Fruit fly (Drosophila melanogaster) S2 (cell line): ENCODE measurements around the gene Taf6.

Experiments used
- CG8478 ChIP-seq: fragments of >200 bp; optimal IDR thresholded peaks from 2 replicates; lab custom pipeline; 2018
- CTCF ChIP-seq, 2 experiments: fragments of >200 bp; optimal IDR thresholded peaks; 2 replicates each; lab custom pipeline; 2018

The Taf6 gene

DNA sequence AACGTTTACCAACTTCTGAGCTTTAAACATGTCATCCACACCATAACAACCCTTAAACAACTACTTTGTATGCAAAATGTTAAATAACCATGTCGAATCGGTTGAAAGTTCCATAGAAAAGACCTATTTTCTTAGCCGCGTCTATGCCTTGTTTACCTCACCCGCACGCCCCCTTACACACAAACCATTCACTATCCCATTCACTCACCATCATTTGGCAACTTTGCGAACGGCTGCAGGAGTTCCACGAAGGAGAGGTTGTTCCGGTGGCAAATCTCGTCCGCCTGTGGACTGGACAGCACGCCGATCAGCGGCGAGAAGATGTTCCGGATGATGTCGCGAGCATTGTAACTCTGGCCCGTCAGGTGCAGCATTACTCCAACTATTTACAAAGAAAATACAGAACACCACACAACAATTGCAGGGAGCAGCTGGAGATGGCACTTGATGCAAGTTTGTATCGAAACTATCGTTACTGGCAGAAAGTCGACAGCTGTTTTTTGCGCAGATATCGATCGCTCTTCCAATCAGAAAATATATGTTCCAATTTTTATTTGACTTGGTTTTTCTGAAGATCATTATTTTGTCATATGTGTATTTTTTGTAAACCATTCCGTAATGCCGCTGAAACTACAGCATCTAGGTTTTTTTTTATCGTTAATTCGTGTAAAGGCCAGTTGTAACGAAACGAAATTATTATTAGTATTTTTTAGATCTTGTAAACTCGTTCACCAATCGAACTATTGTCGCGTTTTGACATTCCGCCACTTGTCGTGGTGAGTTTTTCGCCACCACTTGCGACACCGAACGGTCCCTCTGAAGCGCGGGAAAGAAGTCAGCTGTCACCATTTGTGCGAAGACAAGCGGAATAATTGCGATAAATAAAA, 19.4 kb downstream of the Taf6 start, which contains the start of gene asf1:
asf1 (plus strand) TSS at position 823 of the 887 bp plus-strand sequence.
- TF ChIP-seq CG8478 (lab: Kevin White, UChicago): no peak
- peak in 1 of 2 experiments; percentile 28 for TF ChIP-seq CTCF (optimal IDR thresholded peaks at IDR 0.05; lab: Kevin White, UChicago)

DNA sequence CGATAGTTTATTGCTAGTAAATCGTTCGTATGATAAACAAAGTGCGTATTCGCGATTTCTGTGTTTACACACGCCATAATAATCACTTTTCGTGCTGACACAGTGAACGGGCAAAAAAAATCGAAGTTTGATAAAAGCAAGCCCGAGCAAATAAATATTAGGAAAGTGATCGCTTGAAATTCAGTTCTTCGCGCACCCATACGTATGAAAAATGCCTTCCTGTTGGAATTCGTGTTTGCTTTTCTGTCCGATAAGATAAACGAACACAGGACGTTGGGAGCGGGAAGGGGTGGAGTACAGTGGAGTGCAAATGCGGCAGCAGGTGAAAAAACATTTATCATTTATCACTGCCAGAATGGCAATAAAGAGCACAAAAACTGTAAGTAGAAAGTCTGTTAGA, 31.8 kb downstream of the Taf6 start:
- TF ChIP-seq CG8478 (lab: Kevin White, UChicago) (no peak), CTCF (optimal IDR thresholded peaks at IDR 0.05; lab: Kevin White, UChicago) (no peak)

DNA sequence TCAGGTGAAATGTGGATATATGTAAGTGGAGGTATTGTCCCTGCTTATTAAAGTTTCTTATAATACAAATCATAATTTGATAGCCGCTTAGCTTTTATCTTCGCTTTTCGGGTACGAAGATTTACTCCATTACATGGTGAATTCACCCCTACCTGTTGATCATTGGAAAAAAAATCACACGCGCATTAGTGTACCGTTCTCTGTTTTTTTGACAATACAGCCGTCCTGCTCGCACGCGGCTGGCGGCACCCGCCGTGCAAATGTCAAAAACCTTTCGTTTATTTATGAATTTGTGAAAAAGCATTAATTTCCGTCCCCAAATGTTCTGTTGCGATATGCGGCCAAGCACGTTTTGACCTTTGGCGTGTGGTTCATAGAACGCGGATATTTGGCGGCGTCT, 33.0 kb downstream of the Taf6 start:
- TF ChIP-seq CTCF (optimal IDR thresholded peaks at IDR 0.05; lab: Kevin White, UChicago) (no peak), CG8478 (lab: Kevin White, UChicago) (no peak)

DNA sequence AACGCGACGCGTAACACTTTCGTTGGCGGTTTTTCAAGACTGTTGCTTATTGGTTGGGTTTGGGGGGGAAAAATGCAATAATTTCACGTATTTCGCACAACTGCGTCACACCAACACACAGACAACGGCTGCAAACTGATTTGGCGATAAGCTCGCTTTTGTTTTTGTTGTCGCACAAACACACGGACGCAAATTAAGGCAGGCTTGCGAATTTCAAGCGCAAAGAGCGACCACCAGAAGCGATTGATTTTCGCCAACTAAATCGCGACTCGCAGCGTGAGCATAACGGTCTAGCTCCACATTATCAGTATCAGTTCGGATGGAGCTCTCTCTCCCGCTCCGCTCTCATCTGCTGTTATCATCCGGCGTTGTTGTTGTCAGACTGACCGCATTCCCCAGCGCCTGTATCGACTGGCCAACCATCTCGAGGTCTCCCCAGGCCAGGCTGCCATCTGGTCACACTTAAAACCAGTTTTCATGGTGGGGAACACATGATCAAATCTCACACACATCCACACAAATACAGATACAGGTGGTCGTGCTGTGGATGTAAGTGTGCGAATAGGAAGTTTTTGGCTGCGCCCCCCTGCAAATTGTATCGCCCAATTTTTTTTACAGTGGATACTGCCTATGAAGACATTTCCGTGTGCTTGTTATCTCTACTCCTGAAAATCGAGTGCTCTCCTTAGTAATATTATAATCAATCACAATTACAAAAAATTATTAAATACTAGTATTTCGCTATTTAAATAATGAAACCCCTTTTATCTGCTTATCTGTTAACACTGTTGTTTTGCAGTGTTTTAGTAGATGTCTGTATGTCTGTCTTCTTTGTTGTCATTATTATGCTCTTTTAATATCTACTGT, 34.1 kb downstream of the Taf6 start:
- TF ChIP-seq CG8478 (lab: Kevin White, UChicago): no peak
- TF ChIP-seq CTCF (optimal IDR thresholded peaks at IDR 0.05; lab: Kevin White, UChicago): no peak

DNA sequence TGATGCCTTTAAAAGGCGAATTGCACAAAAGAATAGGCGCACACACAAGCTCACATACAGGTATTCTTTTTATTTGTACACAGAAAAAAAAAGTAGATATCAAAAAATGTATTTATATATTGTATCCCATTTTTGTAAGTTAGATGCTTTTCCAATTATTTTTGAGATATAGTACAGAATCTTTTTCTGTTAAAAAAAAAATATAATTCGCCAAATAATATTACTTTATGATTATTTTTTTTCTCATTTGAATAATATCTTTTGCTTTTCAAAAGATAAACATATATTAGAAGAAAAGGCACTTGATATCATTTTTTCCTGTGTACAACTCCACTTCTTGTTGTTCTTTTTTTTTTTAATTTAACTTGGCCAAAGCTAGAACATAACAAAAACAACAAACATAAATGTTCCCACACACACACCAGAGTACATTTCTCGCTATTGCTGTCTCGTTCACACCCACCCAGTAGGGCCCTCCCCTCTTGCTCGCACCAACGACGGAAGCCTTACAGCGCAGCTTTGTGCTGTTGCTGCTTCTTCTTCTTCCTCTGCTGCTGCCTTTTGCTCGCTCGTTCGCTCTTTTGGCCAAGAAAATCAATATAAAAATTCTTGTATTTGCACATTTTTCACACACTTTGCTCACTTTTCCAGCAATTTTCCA, 36.0 kb downstream of the Taf6 start:
- TF ChIP-seq CTCF (optimal IDR thresholded peaks at IDR 0.05; lab: Kevin White, UChicago) (no peak), CG8478 (lab: Kevin White, UChicago) (no peak)

DNA sequence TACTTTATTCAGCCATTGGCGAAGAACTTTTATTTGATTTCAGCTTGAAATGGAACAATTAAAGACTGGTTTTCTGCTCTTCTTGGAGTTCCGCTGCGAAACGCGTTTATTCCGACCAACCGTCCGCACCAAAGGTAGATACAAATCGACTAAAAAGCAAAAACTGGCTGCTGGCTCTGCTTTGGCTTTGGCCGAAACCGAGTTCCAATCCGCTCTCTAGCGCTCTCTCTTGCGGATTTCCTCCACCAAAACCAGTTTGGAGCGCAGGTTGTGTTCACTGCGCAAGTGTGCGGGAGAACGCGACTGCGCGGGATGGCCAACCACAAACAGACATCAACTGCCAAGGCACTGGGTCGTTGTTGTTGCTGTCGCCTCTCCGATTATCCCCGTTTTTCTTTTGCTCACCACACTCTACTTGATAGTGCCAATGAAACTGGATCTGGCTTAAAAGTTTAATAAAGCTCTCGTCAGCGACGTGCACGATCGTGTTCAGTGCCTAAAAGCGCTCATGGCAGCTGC, 36.6 kb downstream of the Taf6 start, which contains the start of gene wnd:
wnd (minus strand) TSS at position 306 of the 519 bp plus-strand sequence.
- TF ChIP-seq CG8478 (lab: Kevin White, UChicago): no peak

DNA sequence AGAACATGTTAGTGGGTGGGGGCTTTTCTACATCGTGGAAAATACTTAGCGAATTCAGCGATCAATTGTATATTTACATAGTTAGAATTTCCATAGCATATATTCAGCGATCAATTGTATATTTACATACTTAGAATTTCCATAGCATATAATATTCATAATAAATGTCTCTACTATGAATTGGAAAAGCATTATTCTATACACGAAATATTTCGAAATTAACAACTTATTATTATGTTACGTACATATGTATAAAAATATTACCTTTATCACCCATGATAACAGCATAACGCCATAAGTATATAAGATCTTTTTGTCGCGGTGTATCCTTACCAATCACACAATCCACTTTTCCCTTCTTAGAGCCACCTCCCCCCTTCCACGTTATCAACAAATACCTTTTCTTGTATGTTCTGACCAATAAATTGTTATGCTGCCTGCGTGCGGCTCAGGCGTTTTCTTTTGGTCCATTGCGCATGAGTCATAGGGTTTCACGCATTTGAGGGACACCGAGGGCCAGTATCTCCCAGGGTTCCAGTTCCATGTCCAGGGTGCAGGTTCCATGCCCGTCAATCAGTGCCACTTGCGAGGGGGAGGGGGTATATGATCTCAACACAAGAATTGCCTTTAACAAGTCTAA, 38.1 kb downstream of the Taf6 start:
- no peak for TF ChIP-seq CTCF (optimal IDR thresholded peaks at IDR 0.05; lab: Kevin White, UChicago)
- no peak for TF ChIP-seq CG8478 (lab: Kevin White, UChicago)

DNA sequence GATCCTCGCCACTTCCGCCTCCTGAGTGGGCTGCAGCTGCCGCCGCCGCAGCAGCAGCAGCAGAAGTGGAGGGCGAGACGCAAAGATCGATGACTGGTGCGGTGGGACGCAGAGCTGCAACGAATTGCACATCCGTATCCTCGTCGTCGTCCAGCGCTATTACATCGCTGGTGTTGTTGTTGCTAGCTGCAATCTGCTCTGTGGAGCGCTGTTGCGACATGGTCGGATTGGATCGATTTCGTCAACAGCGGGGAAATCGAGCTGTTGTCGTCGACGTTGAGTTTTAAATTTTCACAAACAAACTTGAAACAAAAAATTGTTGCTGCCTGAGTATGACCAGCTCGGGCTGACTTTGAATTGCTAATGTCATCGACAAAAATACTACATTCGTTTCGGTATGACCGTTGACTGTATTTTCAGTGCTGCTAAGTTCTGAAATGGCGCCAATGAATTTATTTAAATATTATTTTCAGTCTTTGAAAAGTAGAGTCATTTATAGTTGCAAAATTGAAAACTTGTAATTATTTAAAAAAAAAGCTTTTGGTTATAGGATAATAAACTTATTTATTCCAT, 43.6 kb downstream of the Taf6 start, which contains the start of gene Rnf146:
Rnf146 (minus strand) TSS at position 369 of the 573 bp plus-strand sequence.
- no peak for TF ChIP-seq CG8478 (lab: Kevin White, UChicago)
- no peak for TF ChIP-seq CTCF (optimal IDR thresholded peaks at IDR 0.05; lab: Kevin White, UChicago)

DNA sequence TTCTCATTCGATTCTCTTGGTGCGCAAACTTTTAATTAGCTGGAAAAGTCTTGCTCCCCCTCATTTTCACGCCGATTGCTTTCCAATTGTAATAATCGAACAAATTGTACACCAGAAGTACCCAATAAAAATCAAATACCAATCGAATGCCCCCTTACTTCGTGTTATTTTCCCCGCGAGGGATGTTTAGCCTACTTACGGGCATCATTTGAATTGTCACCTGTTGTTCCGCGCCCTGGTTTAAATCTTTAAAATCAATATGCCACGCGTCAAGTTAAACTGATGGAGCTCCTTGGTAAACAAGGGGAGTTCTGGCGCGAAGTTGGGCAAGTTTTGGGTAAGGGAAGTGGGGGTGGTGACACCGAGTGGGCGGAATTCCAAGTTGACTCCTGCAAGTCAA, 47.4 kb downstream of the Taf6 start:
- no peak for TF ChIP-seq CTCF (optimal IDR thresholded peaks at IDR 0.05; lab: Kevin White, UChicago)
- TF ChIP-seq CG8478 (lab: Kevin White, UChicago): no peak

DNA sequence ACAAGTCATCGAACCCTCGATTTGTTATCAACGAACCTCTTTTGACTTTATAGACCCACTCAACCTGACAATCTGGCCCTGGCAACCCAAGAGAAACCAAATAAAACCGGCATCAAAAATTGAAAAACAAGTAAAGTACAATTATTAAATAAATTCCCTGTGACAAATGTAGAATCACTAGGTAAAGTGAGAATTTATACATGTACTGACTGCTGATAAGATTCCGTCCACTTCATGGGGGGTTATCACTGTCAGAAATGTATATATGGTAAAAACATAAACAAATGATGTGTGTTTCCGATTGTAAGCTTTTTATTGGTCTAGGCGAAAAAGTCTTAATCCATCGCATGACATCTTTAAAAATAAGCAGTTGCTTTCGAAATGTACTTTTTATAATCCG, 49.8 kb downstream of the Taf6 start:
- no peak for TF ChIP-seq CG8478 (lab: Kevin White, UChicago)
- no peak for TF ChIP-seq CTCF (optimal IDR thresholded peaks at IDR 0.05; lab: Kevin White, UChicago)

DNA sequence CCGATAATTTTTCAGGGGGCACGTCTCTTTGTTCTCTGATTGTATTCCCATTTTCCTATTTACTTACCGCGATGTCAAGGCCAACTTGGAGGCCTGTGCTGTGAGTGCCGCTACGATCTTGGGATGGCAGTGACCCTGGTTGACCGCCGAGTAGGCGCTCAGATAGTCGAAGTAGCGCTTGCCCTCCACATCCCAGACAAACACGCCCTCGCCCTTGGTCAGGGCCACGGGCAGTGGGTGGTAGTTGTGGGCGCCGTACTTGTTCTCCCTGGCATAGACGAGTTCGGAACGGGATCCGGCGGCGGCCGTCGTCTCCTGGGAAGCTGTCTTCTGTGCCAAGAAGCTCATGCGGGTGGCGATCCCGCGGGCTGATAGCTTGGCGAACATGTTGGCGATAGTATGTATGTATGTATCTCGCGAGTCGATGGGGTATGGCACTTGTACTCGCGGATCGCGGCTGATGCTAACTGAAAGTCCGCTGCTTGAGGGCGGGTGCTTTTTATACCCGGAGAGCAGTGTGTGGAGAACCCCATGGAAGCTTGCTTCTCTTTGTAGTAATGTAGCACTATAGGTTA, 50.6 kb downstream of the Taf6 start, which contains the start of gene Oat:
Oat (minus strand) TSS at position 478 of the 575 bp plus-strand sequence.
- no peak for TF ChIP-seq CG8478 (lab: Kevin White, UChicago)
- TF ChIP-seq CTCF (optimal IDR thresholded peaks at IDR 0.05; lab: Kevin White, UChicago): no peak

DNA sequence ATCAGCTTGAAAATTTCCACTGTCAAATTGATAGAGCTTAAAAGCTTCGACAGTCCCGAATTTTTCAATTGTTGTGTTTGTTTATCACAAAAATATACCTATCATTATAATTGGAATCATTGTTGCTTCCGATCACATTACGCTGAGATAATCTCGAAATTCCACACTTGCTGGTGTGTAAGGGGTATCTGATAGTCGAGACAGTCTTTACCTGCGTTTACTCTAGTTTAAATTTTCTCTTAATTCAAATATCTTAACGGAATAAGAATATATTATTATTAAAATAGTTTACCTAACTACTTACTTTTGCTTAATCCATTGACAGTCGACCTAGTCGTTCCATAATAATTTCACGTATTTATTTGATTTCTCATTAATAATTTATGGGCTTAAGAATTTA, 51.2 kb downstream of the Taf6 start:
- TF ChIP-seq CG8478 (lab: Kevin White, UChicago) (no peak), CTCF (optimal IDR thresholded peaks at IDR 0.05; lab: Kevin White, UChicago) (no peak)

DNA sequence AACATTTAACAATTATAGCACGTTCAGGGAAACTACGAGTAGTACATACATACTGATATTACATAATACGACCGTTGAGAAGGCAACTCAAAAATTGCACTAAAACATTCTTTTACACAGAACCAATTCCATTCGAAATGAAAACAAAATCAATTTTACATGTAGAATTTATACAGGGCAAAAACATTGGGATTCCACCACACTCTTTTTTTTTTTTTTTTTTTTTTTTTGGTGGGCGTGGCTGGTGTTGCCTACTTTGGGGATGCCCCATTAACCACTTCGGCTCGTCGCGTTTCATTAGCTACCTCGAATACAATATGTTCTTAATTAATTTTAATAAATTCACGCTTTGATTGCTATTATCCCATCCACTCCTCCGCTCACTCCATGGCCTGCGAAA, 51.7 kb downstream of the Taf6 start:
- peak in 1 of 2 experiments; percentile 52 for TF ChIP-seq CTCF (optimal IDR thresholded peaks at IDR 0.05; lab: Kevin White, UChicago)
- no peak for TF ChIP-seq CG8478 (lab: Kevin White, UChicago)
